Worm (Caenorhabditis elegans) whole organism, L1 larva: ENCODE results near the gene C07C7.1.

ENCODE experiments used
- C04F5.9 ChIP-seq: sonication (generic microtip); optimal IDR thresholded peaks from 2 replicates; lab custom pipeline; 2016; ENCODE audit warnings: missing genetic modification characterization, missing compliant biosample characterization
- C16A3.4 ChIP-seq: fragments of 150-350 bp; optimal IDR thresholded peaks from 2 replicates; lab custom pipeline; 2014; ENCODE audit warnings: missing biosample characterization, missing genetic modification characterization
- C34B4.2 ChIP-seq: sonication (generic microtip); optimal IDR thresholded peaks from 2 replicates; lab custom pipeline; 2017; ENCODE audit warnings: mild to moderate bottlenecking, missing genetic modification characterization, missing compliant biosample characterization
- F16B12.6 ChIP-seq: fragments of 150-350 bp; optimal IDR thresholded peaks from 2 replicates; lab custom pipeline; 2014; ENCODE audit warnings: missing biosample characterization, missing genetic modification characterization
- Y116A8C.19 ChIP-seq: sonication (generic microtip); optimal IDR thresholded peaks from 2 replicates; lab custom pipeline; 2016; ENCODE audit warnings: missing compliant biosample characterization, missing genetic modification characterization, borderline replicate concordance
- aha-1 ChIP-seq: fragments of 150-350 bp; optimal IDR thresholded peaks from 2 replicates; lab custom pipeline; 2014; ENCODE audit warnings: missing biosample characterization, missing genetic modification characterization
- alr-1 ChIP-seq: fragments of 200-800 bp; sonication (Bioruptor generic); optimal IDR thresholded peaks from 2 replicates; lab custom pipeline; 2018; ENCODE audit warnings: borderline replicate concordance, mild to moderate bottlenecking, missing genetic modification characterization, missing compliant biosample characterization
- blmp-1 ChIP-seq: fragments of 150-350 bp; optimal IDR thresholded peaks from 2 replicates; lab custom pipeline; 2014; ENCODE audit warnings: missing biosample characterization, missing genetic modification characterization
- ceh-88 ChIP-seq: fragments of 200-800 bp; sonication (Bioruptor generic); IDR thresholded peaks from 2 replicates; pipeline ENCODE4 v1.3.6; 2022; ENCODE audit warnings: missing genetic modification characterization, missing compliant biosample characterization
- dpl-1 ChIP-seq, 3 experiments: fragments of 150-350 bp in 2 of 3; sonication (generic microtip) in 1 of 3; optimal IDR thresholded peaks; 2 replicates each; lab custom pipeline; 2014 to 2017; ENCODE audit warnings: missing biosample characterization in 3 of 3, missing genetic modification characterization in 3 of 3, missing genetic modification reagents in 3 of 3
- dsc-1 ChIP-seq: sonication (generic microtip); optimal IDR thresholded peaks from 2 replicates; lab custom pipeline; 2016; ENCODE audit warnings: mild to moderate bottlenecking, missing genetic modification characterization, missing compliant biosample characterization
- efl-1 ChIP-seq, 4 experiments: fragments of 150-350 bp; optimal IDR thresholded peaks in 3 of 4; peaks in 1 of 4; 1 replicate in 1 of 4; 2 replicates in 3 of 4; lab custom pipeline; 2014; ENCODE audit warnings: missing biosample characterization in 2 of 4, missing genetic modification characterization in 2 of 4, missing genetic modification reagents in 2 of 4
- efl-3 ChIP-seq: fragments of 200-800 bp; sonication (Bioruptor generic); optimal IDR thresholded peaks from 2 replicates; lab custom pipeline; 2018; ENCODE audit warnings: mild to moderate bottlenecking, missing genetic modification characterization, missing compliant biosample characterization
- egl-27 ChIP-seq, 2 experiments: fragments of 150-350 bp in 1 of 2; sonication (generic microtip); optimal IDR thresholded peaks; 3 replicates each; lab custom pipeline; 2017 to 2018; ENCODE audit warnings: missing biosample characterization in 2 of 2, missing genetic modification characterization in 2 of 2, missing genetic modification reagents in 2 of 2
- elt-2 ChIP-seq: sonication (generic microtip); optimal IDR thresholded peaks from 2 replicates; lab custom pipeline; 2016; ENCODE audit warnings: missing genetic modification characterization, mild to moderate bottlenecking, inconsistent platforms, missing compliant biosample characterization, missing genetic modification reagents
- elt-3 ChIP-seq, 6 experiments: fragments of 150-350 bp in 1 of 6; sonication (generic microtip); optimal IDR thresholded peaks; 2 replicates each; lab custom pipeline; 2017 to 2018; ENCODE audit warnings: missing biosample characterization in 6 of 6, missing genetic modification characterization in 6 of 6, inconsistent platforms in 1 of 6
- fos-1 ChIP-seq: fragments of 150-350 bp; optimal IDR thresholded peaks from 2 replicates; lab custom pipeline; 2014; ENCODE audit warnings: missing biosample characterization, missing genetic modification characterization
- grh-1 ChIP-seq: fragments of 200-800 bp; sonication (Bioruptor generic); IDR thresholded peaks from 2 replicates; pipeline ENCODE4 v1.3.6; 2022; ENCODE audit warnings: missing genetic modification reagents, missing genetic modification characterization, missing compliant biosample characterization
- isw-1 ChIP-seq: fragments of 200-800 bp; sonication (Bioruptor generic); IDR thresholded peaks from 2 replicates; pipeline ENCODE4 v1.3.6; 2022; ENCODE audit warnings: missing genetic modification characterization, missing compliant biosample characterization
- jun-1 ChIP-seq: fragments of 150-350 bp; optimal IDR thresholded peaks from 2 replicates; lab custom pipeline; 2014; ENCODE audit warnings: missing biosample characterization, missing genetic modification reagents, missing genetic modification characterization
- lin-14 ChIP-seq: fragments of 200-800 bp; sonication (Bioruptor generic); optimal IDR thresholded peaks from 2 replicates; lab custom pipeline; 2018; ENCODE audit warnings: mild to moderate bottlenecking, missing genetic modification characterization, moderate library complexity, missing compliant biosample characterization
- lin-35 ChIP-seq, 2 experiments: fragments of 150-350 bp; optimal IDR thresholded peaks; 2 replicates each; lab custom pipeline; 2014; ENCODE audit warnings: missing biosample characterization in 2 of 2, missing genetic modification characterization in 2 of 2, missing genetic modification reagents in 2 of 2
- lin-39 ChIP-seq: fragments of 150-350 bp; optimal IDR thresholded peaks from 2 replicates; lab custom pipeline; 2014; ENCODE audit warnings: missing biosample characterization, missing genetic modification reagents, missing genetic modification characterization
- lsy-2 ChIP-seq, 2 experiments: fragments of 150-350 bp; optimal IDR thresholded peaks; 2 replicates each; lab custom pipeline; 2014; ENCODE audit warnings: missing biosample characterization in 2 of 2, missing genetic modification characterization in 2 of 2
- mab-9 ChIP-seq: fragments of 200-800 bp; sonication (Bioruptor generic); IDR thresholded peaks from 2 replicates; pipeline ENCODE4 v1.3.6; 2022; ENCODE audit warnings: missing genetic modification reagents, missing genetic modification characterization, missing compliant biosample characterization
- mep-1 ChIP-seq: fragments of 150-350 bp; optimal IDR thresholded peaks from 2 replicates; lab custom pipeline; 2014; ENCODE audit warnings: missing biosample characterization, missing genetic modification characterization
- nhr-12 ChIP-seq: sonication (generic microtip); optimal IDR thresholded peaks from 2 replicates; lab custom pipeline; 2017; ENCODE audit warnings: missing biosample characterization, missing genetic modification characterization
- nhr-19 ChIP-seq: fragments of 200-800 bp; sonication (Bioruptor generic); conservative IDR thresholded peaks from 2 replicates; pipeline ENCODE4 v1.3.6; 2022; ENCODE audit warnings: missing genetic modification characterization, missing compliant biosample characterization
- nhr-20 ChIP-seq: sonication (generic microtip); optimal IDR thresholded peaks from 2 replicates; lab custom pipeline; 2016; ENCODE audit warnings: mild to moderate bottlenecking, missing genetic modification characterization, missing compliant biosample characterization
- nhr-237 ChIP-seq: fragments of 150-350 bp; optimal IDR thresholded peaks from 2 replicates; lab custom pipeline; 2014; ENCODE audit warnings: missing biosample characterization, missing genetic modification characterization
- nhr-71 ChIP-seq: sonication (generic microtip); optimal IDR thresholded peaks from 2 replicates; lab custom pipeline; 2016; ENCODE audit warnings: mild to moderate bottlenecking, missing genetic modification characterization, moderate library complexity, missing compliant biosample characterization
- nhr-76 ChIP-seq: sonication (generic microtip); optimal IDR thresholded peaks from 2 replicates; lab custom pipeline; 2017; ENCODE audit warnings: missing biosample characterization, missing genetic modification characterization
- nhr-85 ChIP-seq: sonication (generic microtip); peaks from one replicate; lab custom pipeline; 2016; ENCODE audit warnings: missing genetic modification characterization, inconsistent platforms, missing compliant biosample characterization
- nhr-90 ChIP-seq: sonication (generic microtip); optimal IDR thresholded peaks from 2 replicates; lab custom pipeline; 2016; ENCODE audit warnings: mild to moderate bottlenecking, missing genetic modification characterization, missing compliant biosample characterization; ENCODE audit not compliant: poor library complexity
- pax-3 ChIP-seq: fragments of 200-800 bp; sonication (Bioruptor generic); optimal IDR thresholded peaks from 2 replicates; lab custom pipeline; 2018; ENCODE audit warnings: mild to moderate bottlenecking, missing genetic modification characterization, moderate library complexity, missing compliant biosample characterization
- rnt-1 ChIP-seq: sonication (generic microtip); optimal IDR thresholded peaks from 2 replicates; lab custom pipeline; 2016; ENCODE audit warnings: mild to moderate bottlenecking, missing genetic modification characterization, moderate library complexity, missing compliant biosample characterization
- sup-37 ChIP-seq: fragments of 200-800 bp; sonication (Bioruptor generic); optimal IDR thresholded peaks from 2 replicates; lab custom pipeline; 2018; ENCODE audit warnings: mild to moderate bottlenecking, missing genetic modification characterization, missing compliant biosample characterization
- tlp-1 ChIP-seq: fragments of 150-350 bp; optimal IDR thresholded peaks from 2 replicates; lab custom pipeline; 2014; ENCODE audit warnings: missing biosample characterization, missing genetic modification characterization
- unc-62 ChIP-seq: fragments of 150-350 bp; optimal IDR thresholded peaks from 2 replicates; lab custom pipeline; 2014; ENCODE audit warnings: missing biosample characterization, missing genetic modification reagents, missing genetic modification characterization
- unc-98 ChIP-seq: fragments of 200-800 bp; sonication (Bioruptor generic); IDR thresholded peaks from 2 replicates; pipeline ENCODE4 v1.3.6; 2022; ENCODE audit warnings: missing genetic modification characterization, missing compliant biosample characterization
- xbp-1 ChIP-seq: sonication (generic microtip); optimal IDR thresholded peaks from 2 replicates; lab custom pipeline; 2016; ENCODE audit warnings: missing genetic modification characterization, missing compliant biosample characterization
- zip-4 ChIP-seq: fragments of 200-800 bp; sonication (Bioruptor generic); optimal IDR thresholded peaks from 2 replicates; lab custom pipeline; 2018; ENCODE audit warnings: mild to moderate bottlenecking, missing genetic modification characterization, moderate library complexity, missing compliant biosample characterization
- ztf-11 ChIP-seq, 2 experiments: sonication (generic microtip); optimal IDR thresholded peaks; 2 replicates each; lab custom pipeline; 2016 to 2017; ENCODE audit warnings: missing genetic modification characterization in 2 of 2, missing biosample characterization in 1 of 2, missing compliant biosample characterization in 1 of 2

The C07C7.1 gene

DNA sequence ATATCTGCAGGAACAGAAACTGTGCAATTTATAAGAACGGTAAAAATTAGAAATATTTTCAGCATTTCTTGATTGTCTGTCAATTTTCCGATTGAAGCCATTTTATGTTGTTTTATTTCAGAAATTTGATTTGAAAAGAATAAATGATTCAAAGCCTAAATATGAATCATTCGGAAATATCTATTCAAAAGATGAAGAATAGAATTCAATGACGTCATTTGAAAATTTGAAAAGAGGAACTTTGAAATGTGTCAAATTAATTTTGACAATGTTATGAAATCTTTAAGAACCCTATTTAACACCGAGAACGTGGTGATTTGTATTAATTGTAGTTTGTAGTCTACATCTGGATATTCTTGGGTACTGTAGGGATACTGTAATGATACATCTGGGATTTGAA is 7.9 kb downstream of the C07C7.1 start, which contains the start of gene C46C2.5:
Gene C46C2.5 (minus strand): TSS at position 101 of the 400 bp plus-strand sequence.
- TF ChIP-seq nhr-12 (tag; lab: Kevin White, UChicago) (no peak), egl-27 (tag; optimal IDR thresholded peaks at IDR 0.05; lab: Kevin White, UChicago) (no peak), lin-39 (no peak), nhr-20 (tag; lab: Kevin White, UChicago) (no peak), C16A3.4 (no peak), efl-3 (GFP tag; lab: Kevin White, UChicago) (no peak), F16B12.6 (tag; lab: Kevin White, UChicago) (no peak)

DNA sequence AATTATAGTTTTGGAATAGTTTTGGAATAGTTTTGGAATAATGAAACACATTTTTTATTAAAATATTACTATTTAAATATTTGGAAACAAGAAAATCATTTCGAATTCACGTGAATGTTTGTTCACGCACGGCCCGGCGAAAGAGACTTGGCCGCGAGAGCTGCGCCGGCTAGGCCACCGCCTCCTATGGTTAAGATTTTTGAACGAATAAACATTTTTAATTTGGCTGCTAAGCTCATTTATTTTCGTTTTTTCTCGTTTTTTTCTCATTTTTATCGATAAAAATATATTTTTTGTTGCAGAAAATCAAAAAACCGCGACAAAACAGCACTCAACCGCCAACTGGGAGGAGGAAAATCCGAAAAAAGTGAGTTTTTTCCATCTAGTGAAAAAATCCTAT is 9.9 kb downstream of the C07C7.1 start, which contains the start of gene C46C2.7:
Gene C46C2.7 (plus strand): TSS at position 301 of the 400 bp plus-strand sequence.
- peak in 1 of 2 experiments; percentile 19 for TF ChIP-seq lsy-2 (tag; optimal IDR thresholded peaks at IDR 0.05; lab: Kevin White, UChicago)
- TF ChIP-seq, all 84 proteins: peak for 1; not testable (repeated sequence) for 83

DNA sequence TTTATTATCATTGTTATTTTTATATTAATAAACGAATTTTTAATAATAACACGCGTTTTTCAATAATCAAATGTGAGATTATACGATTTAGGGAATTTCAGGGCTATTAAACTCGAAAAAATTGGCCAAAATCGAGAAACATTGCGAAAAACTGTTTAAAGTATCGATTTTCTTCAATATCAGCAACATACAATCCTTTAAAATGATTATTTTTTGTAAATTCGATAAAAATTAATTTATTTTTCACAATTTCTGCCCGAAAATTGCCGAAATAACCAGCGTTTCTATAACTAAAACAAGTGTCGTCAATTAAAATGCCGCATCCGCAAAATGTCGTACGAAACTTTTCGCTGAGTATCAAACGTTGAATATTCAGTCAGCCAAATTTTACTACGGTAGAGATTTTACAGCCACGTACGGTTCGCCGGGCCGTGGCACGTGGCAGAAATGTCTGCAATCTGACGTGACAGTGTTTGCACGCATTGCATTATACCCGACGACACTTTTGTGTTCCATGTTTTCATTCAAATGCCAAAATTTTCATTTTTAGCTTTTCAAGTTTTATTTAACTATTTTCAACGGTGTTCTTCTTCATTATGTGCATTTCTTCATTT is 11.5 kb downstream of the C07C7.1 start:
- TF ChIP-seq nhr-90 (tag; lab: Kevin White, UChicago) (peak; percentile 53), grh-1 (GFP tag; lab: Robert Waterston, UW) (peak; percentile 99), lin-14 (GFP tag; lab: Kevin White, UChicago) (peak; percentile 23), efl-1 (optimal IDR thresholded peaks at IDR 0.05; lab: Kevin White, UChicago) (peak; percentile 10 to 18), efl-1 (GFP tag; optimal IDR thresholded peaks at IDR 0.05 in 1 of 2; lab: Kevin White, UChicago) (peak in 1 of 2 experiments; percentile 95), pax-3 (peak; percentile 10), unc-98 (peak; percentile 8; the same call in 1 of the 2 replicates), nhr-20 (tag; lab: Kevin White, UChicago) (peak; percentile 22), lin-35 (GFP tag; optimal IDR thresholded peaks at IDR 0.05; lab: Kevin White, UChicago) (peak in 1 of 2 experiments; percentile 20), F16B12.6 (tag; lab: Kevin White, UChicago) (peak; percentile 73), isw-1 (GFP tag; lab: Robert Waterston, UW) (peak; percentile 82), mab-9 (peak; percentile 93), lsy-2 (tag; optimal IDR thresholded peaks at IDR 0.05; lab: Kevin White, UChicago) (peak; percentile 22 to 51), rnt-1 (peak; percentile 30), nhr-85 (tag; lab: Kevin White, UChicago) (peak; percentile 82), ceh-88 (GFP tag; lab: Robert Waterston, UW) (peak; percentile 86), nhr-71 (tag; lab: Kevin White, UChicago) (peak; percentile 46), nhr-19 (GFP tag; lab: Robert Waterston, UW) (peak; percentile 95)

DNA sequence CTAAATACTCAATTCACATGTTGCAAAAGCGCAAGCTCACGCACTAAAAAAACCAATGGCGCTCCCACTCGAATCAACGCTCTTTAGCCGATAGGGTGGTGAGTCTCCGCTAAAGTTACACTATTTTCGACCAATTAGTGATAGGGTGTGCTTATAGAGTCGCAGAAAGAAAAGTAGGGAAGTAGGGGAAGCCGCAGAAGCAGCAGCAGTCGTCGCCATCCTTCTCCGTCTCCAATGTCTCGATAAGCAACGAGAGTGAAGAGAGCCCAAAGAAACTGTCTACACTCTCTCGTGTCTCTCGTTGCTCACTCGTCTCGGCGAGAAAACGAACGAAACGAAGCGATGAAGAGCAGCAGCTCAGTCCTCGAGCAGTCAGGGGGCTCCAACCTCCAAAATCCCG is 12.1 kb downstream of the C07C7.1 start:
- no peak for TF ChIP-seq unc-62 (GFP tag; lab: Kevin White, UChicago)
- no peak for TF ChIP-seq nhr-237 (tag; lab: Kevin White, UChicago)
- TF ChIP-seq nhr-12 (tag; lab: Kevin White, UChicago), result no peak
- TF ChIP-seq aha-1 (tag; lab: Kevin White, UChicago), result no peak
- peak; percentile 79 for TF ChIP-seq dsc-1 (tag; lab: Kevin White, UChicago)
- peak; percentile 37 for TF ChIP-seq mep-1 (tag; lab: Kevin White, UChicago)
- peak; percentile 51 for TF ChIP-seq xbp-1 (tag; lab: Kevin White, UChicago)
- TF ChIP-seq elt-3 (tag; optimal IDR thresholded peaks at IDR 0.05; lab: Kevin White, UChicago), result no peak
- TF ChIP-seq efl-3 (GFP tag; lab: Kevin White, UChicago), result no peak
- no peak for TF ChIP-seq C34B4.2 (tag; lab: Kevin White, UChicago)
- no peak for TF ChIP-seq C04F5.9 (tag; lab: Kevin White, UChicago)
- no peak for TF ChIP-seq ztf-11 (tag; optimal IDR thresholded peaks at IDR 0.05; lab: Kevin White, UChicago)
- peak; percentile 23 to 60 for TF ChIP-seq lin-35 (GFP tag; optimal IDR thresholded peaks at IDR 0.05; lab: Kevin White, UChicago)
- TF ChIP-seq isw-1 (GFP tag; lab: Robert Waterston, UW), result peak; percentile 37
- TF ChIP-seq Y116A8C.19 (tag; lab: Kevin White, UChicago), result no peak
- peak in 1 of 3 experiments; percentile 25 for TF ChIP-seq dpl-1 (GFP tag; optimal IDR thresholded peaks at IDR 0.05; lab: Kevin White, UChicago)
- no peak for TF ChIP-seq zip-4
- TF ChIP-seq elt-2 (tag; lab: Kevin White, UChicago), result peak; percentile 8
- no peak for TF ChIP-seq tlp-1 (tag; lab: Kevin White, UChicago)
- peak; percentile 72 for TF ChIP-seq jun-1
- TF ChIP-seq sup-37 (GFP tag; lab: Kevin White, UChicago), result no peak
- TF ChIP-seq blmp-1 (tag; lab: Kevin White, UChicago), result no peak
- TF ChIP-seq fos-1 (tag; lab: Kevin White, UChicago), result peak; percentile 72
- no peak for TF ChIP-seq nhr-76 (tag; lab: Kevin White, UChicago)
- TF ChIP-seq nhr-71 (tag; lab: Kevin White, UChicago), result peak; percentile 80
- TF ChIP-seq nhr-90 (tag; lab: Kevin White, UChicago), result peak; percentile 18
- peak; percentile 55 for TF ChIP-seq nhr-19 (GFP tag; lab: Robert Waterston, UW)
- TF ChIP-seq alr-1 (tag; lab: Kevin White, UChicago), result no peak
